Worm (Caenorhabditis elegans): ENCODE data around the gene F58F12.12.

Gene F58F12.12

ce11 chrII:6419163-6419562 is 38.2 kb downstream of the F58F12.12 start:
- TF ChIP-seq mdl-1 (tag; optimal IDR thresholded peaks at IDR 0.05) (no peak), dpl-1 (GFP tag; optimal IDR thresholded peaks at IDR 0.05) (no peak), hlh-4 (tag; optimal IDR thresholded peaks at IDR 0.05) (no peak), dsc-1 (tag; optimal IDR thresholded peaks at IDR 0.05) (no peak), ztf-4 (tag; optimal IDR thresholded peaks at IDR 0.05) (no peak)

ce11 chrII:6422812-6423211 is 41.8 kb downstream of the F58F12.12 start, which contains the start of gene K03H9.3:
Gene K03H9.3 (plus strand): TSS chrII:6423112.
- no peak for TF ChIP-seq nhr-11 (tag; optimal IDR thresholded peaks at IDR 0.05)
- no peak for TF ChIP-seq pqm-1 (tag; optimal IDR thresholded peaks at IDR 0.05)
- TF ChIP-seq ama-1 (optimal IDR thresholded peaks at IDR 0.05): no peak
- no peak for TF ChIP-seq unc-62 (GFP tag; optimal IDR thresholded peaks at IDR 0.05)
- TF ChIP-seq unc-98 (GFP tag; IDR thresholded peaks at IDR 0.05): no peak
- no peak for TF ChIP-seq fkh-8 (tag; optimal IDR thresholded peaks at IDR 0.05)
- no peak for TF ChIP-seq efl-3 (GFP tag; optimal IDR thresholded peaks at IDR 0.05)
- TF ChIP-seq nhr-47 (tag; optimal IDR thresholded peaks at IDR 0.05): no peak
- TF ChIP-seq fkh-10 (GFP tag; optimal IDR thresholded peaks at IDR 0.05): no peak
- TF ChIP-seq nhr-84 (tag; optimal IDR thresholded peaks at IDR 0.05): no peak
- TF ChIP-seq lsy-2 (tag; optimal IDR thresholded peaks at IDR 0.05): no peak
- TF ChIP-seq C16A3.4 (tag; optimal IDR thresholded peaks at IDR 0.05): no peak
- no peak for TF ChIP-seq mdl-1 (tag; optimal IDR thresholded peaks at IDR 0.05)
- TF ChIP-seq hlh-4 (tag; optimal IDR thresholded peaks at IDR 0.05): no peak
- TF ChIP-seq lin-39 (tag; optimal IDR thresholded peaks at IDR 0.05): no peak
- no peak for TF ChIP-seq mep-1 (tag; optimal IDR thresholded peaks at IDR 0.05)
- no peak for TF ChIP-seq rnt-1 (tag; optimal IDR thresholded peaks at IDR 0.05)
- no peak for TF ChIP-seq vab-15 (tag; optimal IDR thresholded peaks at IDR 0.05)
- TF ChIP-seq nhr-90 (tag; optimal IDR thresholded peaks at IDR 0.05; ENCODE audit: poor library complexity): no peak
- TF ChIP-seq hlh-17 (GFP tag; optimal IDR thresholded peaks at IDR 0.05; ENCODE audit: borderline replicate concordance): no peak

ce11 chrII:6425993-6426392 is 45.0 kb downstream of the F58F12.12 start, which contains the start of gene col-75:
Gene col-75 (plus strand): TSS chrII:6426293.
- no peak for TF ChIP-seq lir-3 (tag; optimal IDR thresholded peaks at IDR 0.05; ENCODE audit: poor library complexity)
- no peak for TF ChIP-seq Y116A8C.19 (tag; optimal IDR thresholded peaks at IDR 0.05; ENCODE audit: borderline replicate concordance)
- no peak for TF ChIP-seq unc-30 (tag; optimal IDR thresholded peaks at IDR 0.05)
- no peak for TF ChIP-seq irx-1 (tag; optimal IDR thresholded peaks at IDR 0.05)
- TF ChIP-seq unc-98 (GFP tag; IDR thresholded peaks at IDR 0.05): no peak
- TF ChIP-seq C04F5.9 (tag; optimal IDR thresholded peaks at IDR 0.05): no peak
- no peak for TF ChIP-seq ztf-4 (tag; optimal IDR thresholded peaks at IDR 0.05)
- no peak for TF ChIP-seq unc-62 (GFP tag; optimal IDR thresholded peaks at IDR 0.05)
- TF ChIP-seq ama-1 (optimal IDR thresholded peaks at IDR 0.05): no peak
- no peak for TF ChIP-seq xbp-1 (tag; optimal IDR thresholded peaks at IDR 0.05)
- TF ChIP-seq unc-86 (tag; optimal IDR thresholded peaks at IDR 0.05): no peak
- no peak for TF ChIP-seq nhr-12 (tag; optimal IDR thresholded peaks at IDR 0.05)
- TF ChIP-seq sup-37 (GFP tag; optimal IDR thresholded peaks at IDR 0.05): no peak
- no peak for TF ChIP-seq ces-1 (GFP tag; optimal IDR thresholded peaks at IDR 0.05)
- no peak for TF ChIP-seq ceh-88 (GFP tag; IDR thresholded peaks at IDR 0.05)
- TF ChIP-seq alr-1 (tag; optimal IDR thresholded peaks at IDR 0.05; ENCODE audit: borderline replicate concordance): no peak
- TF ChIP-seq nhr-28 (tag; optimal IDR thresholded peaks at IDR 0.05): no peak
- TF ChIP-seq nhr-84 (tag; optimal IDR thresholded peaks at IDR 0.05): no peak
